Worm (Caenorhabditis elegans) whole organism, midembryonic: ENCODE measurements around the gene K07C5.2.

Experiments used
- klf-2 ChIP-seq: fragments of 200-800 bp; sonication (Bioruptor generic); conservative IDR thresholded peaks from 2 replicates; pipeline ENCODE4 v1.3.6; 2022; ENCODE audit warnings: missing genetic modification reagents, missing genetic modification characterization, missing compliant biosample characterization
- med-1 ChIP-seq: sonication (generic microtip); optimal IDR thresholded peaks from 2 replicates; lab custom pipeline; 2017; ENCODE audit warnings: missing genetic modification characterization, mild to moderate bottlenecking, missing compliant biosample characterization, antibody characterized with exemption, missing genetic modification reagents; ENCODE audit not compliant: insufficient read depth
- ref-1 ChIP-seq: fragments of 200-800 bp; sonication (Bioruptor generic); conservative IDR thresholded peaks from 2 replicates; pipeline ENCODE4 v1.3.6; 2022; ENCODE audit warnings: missing genetic modification reagents, missing genetic modification characterization, missing compliant biosample characterization
- tab-1 ChIP-seq: fragments of 200-800 bp; sonication (Bioruptor generic); IDR thresholded peaks from 2 replicates; pipeline ENCODE4 v1.3.6; 2022; ENCODE audit warnings: missing genetic modification characterization, missing compliant biosample characterization
- ztf-23 ChIP-seq: fragments of 200-800 bp; sonication (Bioruptor generic); IDR thresholded peaks from 2 replicates; pipeline ENCODE4 v1.3.6; 2022; ENCODE audit warnings: missing genetic modification reagents, missing genetic modification characterization, missing compliant biosample characterization
- ztf-29 ChIP-seq: fragments of 200-800 bp; sonication (Bioruptor generic); IDR thresholded peaks from 2 replicates; pipeline ENCODE4 v1.3.6; 2022; ENCODE audit warnings: missing genetic modification reagents, missing genetic modification characterization, missing compliant biosample characterization

DNA sequence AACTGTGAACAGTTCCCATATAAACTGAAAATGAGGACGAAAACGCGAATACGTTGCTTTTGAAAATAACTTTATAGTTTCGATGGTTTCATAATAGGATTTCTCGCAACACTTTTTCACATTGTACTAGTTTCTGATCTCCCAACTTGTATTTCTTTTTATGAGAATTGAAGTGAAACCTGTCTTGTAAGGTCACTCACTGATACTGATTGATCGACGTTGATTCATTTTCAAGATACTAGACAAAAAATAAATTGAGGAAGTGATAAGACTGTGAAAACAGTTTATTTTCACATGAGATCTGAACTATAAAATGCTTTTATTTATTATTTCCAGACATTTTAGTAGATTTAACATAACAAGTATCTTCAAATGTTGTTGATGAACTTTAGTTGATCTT is 48.1 kb downstream of the K07C5.2 start:
- TF ChIP-seq tab-1 (no peak), med-1 (GFP tag; lab: Kevin White, UChicago) (no peak), ref-1 (GFP tag; lab: Robert Waterston, UW) (no peak), ztf-29 (GFP tag; lab: Robert Waterston, UW) (no peak), ztf-23 (GFP tag; lab: Robert Waterston, UW) (no peak), klf-2 (GFP tag; lab: Robert Waterston, UW) (no peak)
